Worm (Caenorhabditis elegans) whole organism, early embryonic: ENCODE measurements around the gene ttbk-8.2.

Experiments used
- F13C5.2 ChIP-seq: sonication (generic microtip); optimal IDR thresholded peaks from 2 replicates; lab custom pipeline; 2017; ENCODE audit warnings: mild to moderate bottlenecking, missing genetic modification characterization, inconsistent platforms, missing compliant biosample characterization
- aly-1 ChIP-seq: sonication (generic microtip); optimal IDR thresholded peaks from 2 replicates; lab custom pipeline; 2016; ENCODE audit warnings: missing genetic modification characterization, missing compliant biosample characterization
- ama-1 ChIP-seq: fragments of 150-350 bp; optimal IDR thresholded peaks from 2 replicates; lab custom pipeline; 2014
- ceh-13 ChIP-seq: fragments of 200-800 bp; sonication (Bioruptor generic); optimal IDR thresholded peaks from 2 replicates; lab custom pipeline; 2018; ENCODE audit warnings: mild to moderate bottlenecking, missing genetic modification characterization, missing compliant biosample characterization
- flt-1 ChIP-seq: fragments of 200-800 bp; sonication (Bioruptor generic); IDR thresholded peaks from 2 replicates; pipeline ENCODE4 v1.3.6; 2022; ENCODE audit warnings: missing genetic modification characterization, missing compliant biosample characterization
- hnd-1 ChIP-seq: sonication (generic microtip); optimal IDR thresholded peaks from 2 replicates; lab custom pipeline; 2016; ENCODE audit warnings: missing genetic modification characterization, missing compliant biosample characterization
- scrt-1 ChIP-seq: fragments of 200-800 bp; sonication (Bioruptor generic); IDR thresholded peaks from 2 replicates; pipeline ENCODE4 v1.3.6; 2022; ENCODE audit warnings: missing genetic modification characterization, missing compliant biosample characterization
- sea-1 ChIP-seq: fragments of 200-800 bp; sonication (Bioruptor generic); conservative IDR thresholded peaks from 2 replicates; pipeline ENCODE4 v1.3.6; 2022; ENCODE audit warnings: missing genetic modification characterization, missing compliant biosample characterization
- tbx-11 ChIP-seq: fragments of 200-800 bp; sonication (Bioruptor generic); IDR thresholded peaks from 2 replicates; pipeline ENCODE4 v1.3.6; 2022; ENCODE audit warnings: missing genetic modification characterization, missing compliant biosample characterization
- tra-4 ChIP-seq: sonication (generic microtip); optimal IDR thresholded peaks from 2 replicates; lab custom pipeline; 2017; ENCODE audit warnings: missing genetic modification characterization, missing compliant biosample characterization

DNA sequence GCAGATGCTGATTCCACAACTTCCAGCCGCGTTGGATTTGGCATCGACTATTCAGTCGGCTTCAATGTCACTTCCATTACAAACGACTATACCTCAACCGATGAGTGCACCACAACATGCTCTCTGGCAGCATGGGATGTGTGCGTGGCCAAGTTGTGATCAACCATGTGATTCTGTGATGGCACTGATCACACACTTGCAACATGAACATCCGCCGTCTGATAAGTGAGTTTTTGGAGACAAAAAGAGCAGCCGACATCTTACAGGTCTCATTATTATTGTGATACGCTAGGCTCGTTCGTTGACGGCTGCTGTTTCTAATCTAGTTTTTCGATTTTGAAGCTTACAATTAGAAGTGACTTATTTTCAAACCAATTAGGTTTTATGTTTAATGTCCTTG lies 29.3 kb upstream of the ttbk-8.2 start:
- TF ChIP-seq ama-1 (lab: Kevin White, UChicago) (no peak), hnd-1 (tag; lab: Kevin White, UChicago) (no peak), flt-1 (GFP tag; lab: Robert Waterston, UW) (no peak), sea-1 (GFP tag; lab: Robert Waterston, UW) (no peak), tbx-11 (no peak), aly-1 (tag; lab: Kevin White, UChicago) (no peak), scrt-1 (GFP tag; lab: Robert Waterston, UW) (no peak), F13C5.2 (tag; lab: Kevin White, UChicago) (no peak), tra-4 (tag; lab: Kevin White, UChicago) (no peak), ceh-13 (GFP tag; lab: Kevin White, UChicago) (no peak)
